Worm (Caenorhabditis elegans) whole organism, late embryonic: ENCODE results near the gene hsp-17.
A peak's percentile ranks its signal among the peaks of the same experiment; 100 is the strongest.
"Not testable (repeated sequence)": the region's sequence is repeated elsewhere in the genome, so short reads cannot be mapped to it uniquely, and the experiment has no call there.

Experiments used
- C08G9.2 ChIP-seq: sonication (generic microtip); optimal IDR thresholded peaks from 2 replicates; lab custom pipeline; 2016; ENCODE audit warnings: mild to moderate bottlenecking, missing genetic modification characterization, moderate library complexity, missing compliant biosample characterization
- C38D4.7 ChIP-seq: fragments of 200-800 bp; sonication (Bioruptor generic); optimal IDR thresholded peaks from 2 replicates; lab custom pipeline; 2018; ENCODE audit warnings: mild to moderate bottlenecking, missing genetic modification characterization, moderate library complexity, missing compliant biosample characterization
- K02D7.2 ChIP-seq: sonication (generic microtip); optimal IDR thresholded peaks from 2 replicates; lab custom pipeline; 2017; ENCODE audit warnings: mild to moderate bottlenecking, missing genetic modification characterization, missing compliant biosample characterization
- K09A11.1 ChIP-seq: sonication (generic microtip); optimal IDR thresholded peaks from 2 replicates; lab custom pipeline; 2017; ENCODE audit warnings: antibody characterized with exemption, mild to moderate bottlenecking, missing genetic modification characterization, missing compliant biosample characterization; ENCODE audit not compliant: insufficient read depth
- ceh-31 ChIP-seq: sonication (generic microtip); optimal IDR thresholded peaks from 2 replicates; lab custom pipeline; 2016; ENCODE audit warnings: missing genetic modification characterization, missing compliant biosample characterization
- ceh-45 ChIP-seq: fragments of 200-800 bp; sonication (Bioruptor generic); IDR thresholded peaks from 2 replicates; pipeline ENCODE4 v1.3.6; 2022; ENCODE audit warnings: missing genetic modification reagents, missing genetic modification characterization, missing compliant biosample characterization
- ceh-6 ChIP-seq: fragments of 200-800 bp; sonication (Bioruptor generic); optimal IDR thresholded peaks from 2 replicates; lab custom pipeline; 2018; ENCODE audit warnings: mild to moderate bottlenecking, missing genetic modification characterization, missing compliant biosample characterization
- ceh-9 ChIP-seq: sonication (generic microtip); optimal IDR thresholded peaks from 2 replicates; lab custom pipeline; 2016; ENCODE audit warnings: mild to moderate bottlenecking, missing genetic modification characterization, inconsistent platforms, missing compliant biosample characterization
- elt-2 ChIP-seq: sonication (generic microtip); optimal IDR thresholded peaks from 2 replicates; lab custom pipeline; 2016; ENCODE audit warnings: missing genetic modification reagents, missing genetic modification characterization, missing compliant biosample characterization
- eyg-1 ChIP-seq: sonication (generic microtip); optimal IDR thresholded peaks from 2 replicates; lab custom pipeline; 2016; ENCODE audit warnings: missing genotype, missing genetic modification characterization, missing compliant biosample characterization
- fkh-10 ChIP-seq: fragments of 150-350 bp; optimal IDR thresholded peaks from 2 replicates; lab custom pipeline; 2014; ENCODE audit warnings: missing biosample characterization, missing genetic modification reagents, missing genetic modification characterization
- lim-6 ChIP-seq: sonication (generic microtip); optimal IDR thresholded peaks from 2 replicates; lab custom pipeline; 2016; ENCODE audit warnings: missing genetic modification characterization, missing compliant biosample characterization
- mec-3 ChIP-seq: sonication (generic microtip); optimal IDR thresholded peaks from 2 replicates; lab custom pipeline; 2016; ENCODE audit warnings: borderline replicate concordance, missing genetic modification characterization, missing compliant biosample characterization
- nfya-1 ChIP-seq: sonication (generic microtip); optimal IDR thresholded peaks from 2 replicates; lab custom pipeline; 2017; ENCODE audit warnings: missing genetic modification characterization, mild to moderate bottlenecking, missing compliant biosample characterization, antibody characterized with exemption, moderate library complexity
- nhr-232 ChIP-seq: sonication (generic microtip); optimal IDR thresholded peaks from 2 replicates; lab custom pipeline; 2016; ENCODE audit warnings: missing genetic modification characterization, missing compliant biosample characterization
- odd-2 ChIP-seq: sonication (generic microtip); optimal IDR thresholded peaks from 2 replicates; lab custom pipeline; 2017; ENCODE audit warnings: antibody characterized with exemption, mild to moderate bottlenecking, missing genetic modification characterization, missing compliant biosample characterization
- pat-9 ChIP-seq: fragments of 200-800 bp; sonication (Bioruptor generic); optimal IDR thresholded peaks from 2 replicates; lab custom pipeline; 2018; ENCODE audit warnings: mild to moderate bottlenecking, missing genetic modification characterization, moderate library complexity, missing compliant biosample characterization
- pax-1 ChIP-seq: fragments of 150-350 bp; optimal IDR thresholded peaks from 2 replicates; lab custom pipeline; 2014; ENCODE audit warnings: missing biosample characterization, missing genetic modification characterization
- pha-2 ChIP-seq: sonication (generic microtip); optimal IDR thresholded peaks from 2 replicates; lab custom pipeline; 2017; ENCODE audit warnings: mild to moderate bottlenecking, missing genetic modification characterization, missing compliant biosample characterization
- pros-1 ChIP-seq: fragments of 150-350 bp; optimal IDR thresholded peaks from 2 replicates; lab custom pipeline; 2014; ENCODE audit warnings: missing biosample characterization, missing genetic modification reagents, missing genetic modification characterization
- rnt-1 ChIP-seq: sonication (generic microtip); optimal IDR thresholded peaks from 2 replicates; lab custom pipeline; 2016; ENCODE audit warnings: missing genetic modification characterization, missing compliant biosample characterization
- sox-4 ChIP-seq: sonication (generic microtip); optimal IDR thresholded peaks from 2 replicates; lab custom pipeline; 2017; ENCODE audit warnings: mild to moderate bottlenecking, missing genetic modification characterization, inconsistent platforms, missing compliant biosample characterization
- tbx-2 ChIP-seq: sonication (generic microtip); optimal IDR thresholded peaks from 2 replicates; lab custom pipeline; 2016; ENCODE audit warnings: missing genetic modification characterization, missing compliant biosample characterization
- tbx-7 ChIP-seq: sonication (generic microtip); optimal IDR thresholded peaks from 2 replicates; lab custom pipeline; 2016; ENCODE audit warnings: missing genotype, missing genetic modification characterization, missing compliant biosample characterization
- unc-3 ChIP-seq, 2 experiments: fragments of 200-800 bp in 1 of 2; sonication (Bioruptor generic) in 1 of 2; sonication (generic microtip) in 1 of 2; conservative IDR thresholded peaks in 1 of 2; optimal IDR thresholded peaks in 1 of 2; 2 replicates each; pipeline versions ENCODE4 v1.3.6 to Lab custom; 2016 to 2022; ENCODE audit warnings: missing compliant biosample characterization in 2 of 2, missing genetic modification characterization in 2 of 2, missing genetic modification reagents in 1 of 2
- unc-42 ChIP-seq: sonication (generic microtip); optimal IDR thresholded peaks from 2 replicates; lab custom pipeline; 2016; ENCODE audit warnings: missing genotype, missing genetic modification characterization, missing compliant biosample characterization
- unc-55 ChIP-seq: sonication (generic microtip); optimal IDR thresholded peaks from 2 replicates; lab custom pipeline; 2017; ENCODE audit warnings: missing biosample characterization, missing genetic modification reagents, missing genetic modification characterization
- unc-86 ChIP-seq: sonication (generic microtip); optimal IDR thresholded peaks from 2 replicates; lab custom pipeline; 2016; ENCODE audit warnings: missing genetic modification characterization, missing compliant biosample characterization
- zip-5 ChIP-seq: sonication (generic microtip); optimal IDR thresholded peaks from 2 replicates; lab custom pipeline; 2016; ENCODE audit warnings: missing genetic modification characterization, missing compliant biosample characterization
- ztf-16 ChIP-seq: sonication (generic microtip); optimal IDR thresholded peaks from 2 replicates; lab custom pipeline; 2017; ENCODE audit warnings: missing genetic modification characterization, missing compliant biosample characterization

hsp-17 gene

DNA sequence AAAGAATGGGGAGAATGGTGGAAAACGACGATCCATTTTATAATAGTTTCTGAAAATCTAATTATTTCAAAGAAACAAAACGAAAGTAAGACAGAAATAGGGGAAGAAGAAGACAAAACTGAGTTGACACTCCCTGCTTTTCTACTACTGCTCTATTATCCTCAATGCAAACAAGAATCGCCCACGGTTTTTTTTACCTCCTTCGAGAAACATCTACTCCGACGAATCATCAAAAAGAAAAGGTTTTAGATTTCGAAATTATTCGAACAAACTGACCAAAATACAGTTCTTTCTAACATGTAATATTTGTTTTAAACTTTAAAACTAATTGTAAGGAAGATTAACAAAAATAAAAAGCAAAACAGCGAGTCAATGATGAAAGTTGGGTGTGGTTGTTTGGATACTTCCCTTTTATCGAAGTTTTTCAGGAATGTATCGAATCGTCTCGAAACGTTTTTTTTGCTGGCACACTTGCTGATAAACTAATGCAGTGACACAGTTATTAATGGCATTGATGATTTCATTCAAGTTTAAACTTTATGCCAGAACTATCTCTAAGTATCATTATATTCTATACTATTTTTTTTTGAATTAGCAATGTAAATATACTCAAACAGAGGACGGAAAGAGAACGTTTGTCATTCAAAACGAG, at the start of gene hsp-17:
Gene hsp-17 (minus strand): TSS at position 51 of the 652 bp plus-strand sequence.
- TF ChIP-seq ztf-16 (no peak), nhr-232 (no peak), elt-2 (tag; lab: Kevin White, UChicago) (no peak), eyg-1 (tag; lab: Kevin White, UChicago) (no peak)

DNA sequence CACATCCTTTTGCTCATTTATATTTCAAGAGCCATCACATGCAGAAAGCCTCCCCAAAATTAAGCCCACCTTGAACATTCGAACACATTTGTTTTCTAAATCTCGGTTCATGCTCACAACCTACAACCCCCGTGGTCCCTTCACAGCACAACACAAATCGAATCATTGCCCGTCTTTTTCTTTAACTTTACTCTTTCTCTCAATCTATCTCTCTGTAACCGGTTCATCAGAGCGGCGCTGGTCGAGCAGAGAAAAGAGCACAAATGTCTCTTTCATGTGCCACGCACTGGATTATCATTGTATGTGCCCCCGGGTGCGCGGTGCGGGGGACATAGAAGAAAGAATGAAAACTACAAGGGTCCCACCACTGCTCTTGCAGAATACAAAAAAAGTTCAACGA, 49.6 kb upstream of the hsp-17 start:
- TF ChIP-seq fkh-10 (GFP tag; lab: Kevin White, UChicago) (no peak), tbx-2 (tag; lab: Kevin White, UChicago) (no peak), mec-3 (tag; lab: Kevin White, UChicago) (no peak), C08G9.2 (tag; lab: Kevin White, UChicago) (no peak), tbx-7 (tag; lab: Kevin White, UChicago) (no peak), unc-42 (tag; lab: Kevin White, UChicago) (peak; percentile 79), K02D7.2 (tag; lab: Kevin White, UChicago) (no peak)

DNA sequence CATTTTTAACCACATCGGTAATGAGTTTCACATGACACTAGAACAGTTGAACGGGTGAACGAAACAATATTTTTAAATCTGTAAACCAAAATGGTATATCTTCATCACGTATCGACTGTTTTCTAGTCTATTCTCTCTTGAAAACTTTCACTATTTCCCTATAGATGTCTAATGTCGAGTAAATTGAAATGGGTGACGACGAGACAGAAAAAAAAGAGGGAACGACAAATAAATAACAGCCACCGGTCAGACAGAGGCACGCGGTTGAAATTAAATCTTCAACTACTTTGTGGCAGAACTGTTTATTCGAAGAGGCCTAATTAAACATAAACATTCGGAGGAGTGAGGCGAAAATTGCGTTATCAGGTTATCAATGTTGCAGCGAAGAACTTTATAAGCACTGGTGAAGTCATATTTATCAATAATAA, 48.7 kb upstream of the hsp-17 start:
- peak; percentile 31 for TF ChIP-seq elt-2 (tag; lab: Kevin White, UChicago)
- TF ChIP-seq lim-6 (tag; lab: Kevin White, UChicago): no peak

- TF ChIP-seq unc-3 (GFP tag; conservative IDR thresholded peaks at IDR 0.05; lab: Robert Waterston, UW) (peak; percentile 50), ceh-45 (GFP tag; lab: Robert Waterston, UW) (0 out of 2 replicates have a peak, but pooled peaks have one; percentile 18)
- TF ChIP-seq unc-3 (tag; optimal IDR thresholded peaks at IDR 0.05; lab: Kevin White, UChicago): not testable (repeated sequence)
Measured at ce11 chrV:8431295-8431694, 45.6 kb upstream of the hsp-17 start.

ce11 chrV:8428585-8429414, 43.1 kb upstream of the hsp-17 start:
- TF ChIP-seq ceh-31 (tag; lab: Kevin White, UChicago) (peak; percentile 21), ceh-9 (tag; lab: Kevin White, UChicago) (no peak), unc-55 (GFP tag; lab: Kevin White, UChicago) (peak; percentile 28), pax-1 (tag; lab: Kevin White, UChicago) (no peak), pros-1 (tag; lab: Kevin White, UChicago) (peak; percentile 14), lim-6 (tag; lab: Kevin White, UChicago) (no peak), unc-42 (tag; lab: Kevin White, UChicago) (peak; percentile 56), pat-9 (tag; lab: Kevin White, UChicago) (no peak), mec-3 (tag; lab: Kevin White, UChicago) (no peak)

ce11 chrV:8426741-8427457, 41.2 kb upstream of the hsp-17 start:
- TF ChIP-seq pat-9 (tag; lab: Kevin White, UChicago): no peak
- no peak for TF ChIP-seq nfya-1 (tag; lab: Kevin White, UChicago)
- TF ChIP-seq C38D4.7 (GFP tag; lab: Kevin White, UChicago): no peak
- no peak for TF ChIP-seq zip-5
- TF ChIP-seq sox-4 (tag; lab: Kevin White, UChicago): no peak
- TF ChIP-seq unc-55 (GFP tag; lab: Kevin White, UChicago): no peak
- no peak for TF ChIP-seq ceh-9 (tag; lab: Kevin White, UChicago)
- TF ChIP-seq unc-86: no peak
- TF ChIP-seq pha-2 (tag; lab: Kevin White, UChicago): no peak
- TF ChIP-seq lim-6 (tag; lab: Kevin White, UChicago): no peak
- TF ChIP-seq K09A11.1 (tag; lab: Kevin White, UChicago): no peak
- TF ChIP-seq odd-2 (tag; lab: Kevin White, UChicago): no peak
- no peak for TF ChIP-seq rnt-1 (tag; lab: Kevin White, UChicago)
- TF ChIP-seq C08G9.2 (tag; lab: Kevin White, UChicago): no peak
- no peak for TF ChIP-seq ceh-6 (GFP tag; lab: Kevin White, UChicago)
